Worm (Caenorhabditis elegans) whole organism, late embryonic: Measurements from ENCODE around the gene rpl-32.
A peak's percentile ranks its signal among the peaks of the same experiment; 100 is the strongest.

Source experiments
- C08G9.2 ChIP-seq: sonication (generic microtip); optimal IDR thresholded peaks from 2 replicates; lab custom pipeline; 2016; ENCODE audit warnings: mild to moderate bottlenecking, missing genetic modification characterization, moderate library complexity, missing compliant biosample characterization
- C38D4.7 ChIP-seq: fragments of 200-800 bp; sonication (Bioruptor generic); optimal IDR thresholded peaks from 2 replicates; lab custom pipeline; 2018; ENCODE audit warnings: mild to moderate bottlenecking, missing genetic modification characterization, moderate library complexity, missing compliant biosample characterization
- K09A11.1 ChIP-seq: sonication (generic microtip); optimal IDR thresholded peaks from 2 replicates; lab custom pipeline; 2017; ENCODE audit warnings: antibody characterized with exemption, mild to moderate bottlenecking, missing genetic modification characterization, missing compliant biosample characterization; ENCODE audit not compliant: insufficient read depth
- T23F11.4 ChIP-seq: fragments of 200-800 bp; sonication (Bioruptor generic); optimal IDR thresholded peaks from 2 replicates; lab custom pipeline; 2018; ENCODE audit warnings: mild to moderate bottlenecking, missing genetic modification characterization, missing compliant biosample characterization
- Y22D7AL.16 ChIP-seq: sonication (generic microtip); optimal IDR thresholded peaks from 2 replicates; lab custom pipeline; 2016; ENCODE audit warnings: missing genetic modification characterization, missing compliant biosample characterization
- ahr-1 ChIP-seq: sonication (generic microtip); optimal IDR thresholded peaks from 2 replicates; lab custom pipeline; 2016; ENCODE audit warnings: missing genetic modification characterization, missing compliant biosample characterization
- ama-1 ChIP-seq: fragments of 150-350 bp; optimal IDR thresholded peaks from 2 replicates; lab custom pipeline; 2014
- ceh-14 ChIP-seq: sonication (generic microtip); optimal IDR thresholded peaks from 2 replicates; lab custom pipeline; 2016; ENCODE audit warnings: missing genotype, missing genetic modification characterization, missing compliant biosample characterization
- ceh-18 ChIP-seq: sonication (generic microtip); optimal IDR thresholded peaks from 2 replicates; lab custom pipeline; 2016; ENCODE audit warnings: missing genetic modification characterization, missing compliant biosample characterization
- ceh-19 ChIP-seq: fragments of 200-800 bp; sonication (Bioruptor generic); optimal IDR thresholded peaks from 2 replicates; lab custom pipeline; 2018; ENCODE audit warnings: mild to moderate bottlenecking, missing genetic modification characterization, missing compliant biosample characterization
- ceh-2 ChIP-seq: sonication (generic microtip); optimal IDR thresholded peaks from 2 replicates; lab custom pipeline; 2016; ENCODE audit warnings: missing genotype, missing genetic modification characterization, missing compliant biosample characterization
- ceh-22 ChIP-seq: sonication (generic microtip); optimal IDR thresholded peaks from 2 replicates; lab custom pipeline; 2017; ENCODE audit warnings: missing biosample characterization, missing genetic modification characterization
- ceh-30 ChIP-seq: fragments of 150-350 bp; optimal IDR thresholded peaks from 2 replicates; lab custom pipeline; 2014; ENCODE audit warnings: missing biosample characterization, missing genetic modification characterization
- ceh-45 ChIP-seq: fragments of 200-800 bp; sonication (Bioruptor generic); IDR thresholded peaks from 2 replicates; pipeline ENCODE4 v1.3.6; 2022; ENCODE audit warnings: missing genetic modification reagents, missing genetic modification characterization, missing compliant biosample characterization
- ceh-9 ChIP-seq: sonication (generic microtip); optimal IDR thresholded peaks from 2 replicates; lab custom pipeline; 2016; ENCODE audit warnings: mild to moderate bottlenecking, missing genetic modification characterization, inconsistent platforms, missing compliant biosample characterization
- che-1 ChIP-seq: sonication (generic microtip); optimal IDR thresholded peaks from 2 replicates; lab custom pipeline; 2016; ENCODE audit warnings: mild to moderate bottlenecking, missing genetic modification characterization, missing compliant biosample characterization
- dmd-4 ChIP-seq: sonication (generic microtip); optimal IDR thresholded peaks from 2 replicates; lab custom pipeline; 2016; ENCODE audit warnings: borderline replicate concordance, missing genetic modification characterization, missing compliant biosample characterization
- elt-2 ChIP-seq: sonication (generic microtip); optimal IDR thresholded peaks from 2 replicates; lab custom pipeline; 2016; ENCODE audit warnings: missing genetic modification reagents, missing genetic modification characterization, missing compliant biosample characterization
- elt-4 ChIP-seq: sonication (generic microtip); optimal IDR thresholded peaks from 2 replicates; lab custom pipeline; 2016; ENCODE audit warnings: missing genetic modification characterization, missing compliant biosample characterization
- eyg-1 ChIP-seq: sonication (generic microtip); optimal IDR thresholded peaks from 2 replicates; lab custom pipeline; 2016; ENCODE audit warnings: missing genotype, missing genetic modification characterization, missing compliant biosample characterization
- fkh-10 ChIP-seq: fragments of 150-350 bp; optimal IDR thresholded peaks from 2 replicates; lab custom pipeline; 2014; ENCODE audit warnings: missing biosample characterization, missing genetic modification reagents, missing genetic modification characterization
- fkh-6 ChIP-seq: sonication (generic microtip); optimal IDR thresholded peaks from 2 replicates; lab custom pipeline; 2016; ENCODE audit warnings: missing genetic modification characterization, missing compliant biosample characterization
- gmeb-2 ChIP-seq: sonication (generic microtip); optimal IDR thresholded peaks from 2 replicates; lab custom pipeline; 2016; ENCODE audit warnings: missing genetic modification characterization, inconsistent platforms, missing compliant biosample characterization
- hlh-15 ChIP-seq: sonication (generic microtip); optimal IDR thresholded peaks from 2 replicates; lab custom pipeline; 2016; ENCODE audit warnings: missing genetic modification characterization, missing compliant biosample characterization
- hlh-30 ChIP-seq: sonication (generic microtip); optimal IDR thresholded peaks from 2 replicates; lab custom pipeline; 2017; ENCODE audit warnings: antibody characterized with exemption, missing genetic modification characterization, missing compliant biosample characterization; ENCODE audit not compliant: insufficient read depth
- lim-6 ChIP-seq: sonication (generic microtip); optimal IDR thresholded peaks from 2 replicates; lab custom pipeline; 2016; ENCODE audit warnings: missing genetic modification characterization, missing compliant biosample characterization
- madf-2 ChIP-seq: sonication (generic microtip); optimal IDR thresholded peaks from 2 replicates; lab custom pipeline; 2017; ENCODE audit warnings: missing genetic modification characterization, missing compliant biosample characterization
- nfya-1 ChIP-seq: sonication (generic microtip); optimal IDR thresholded peaks from 2 replicates; lab custom pipeline; 2017; ENCODE audit warnings: missing genetic modification characterization, mild to moderate bottlenecking, missing compliant biosample characterization, antibody characterized with exemption, moderate library complexity
- nhr-232 ChIP-seq: sonication (generic microtip); optimal IDR thresholded peaks from 2 replicates; lab custom pipeline; 2016; ENCODE audit warnings: missing genetic modification characterization, missing compliant biosample characterization
- npax-4 ChIP-seq: sonication (generic microtip); optimal IDR thresholded peaks from 2 replicates; lab custom pipeline; 2016; ENCODE audit warnings: missing genetic modification characterization, missing compliant biosample characterization
- pag-3 ChIP-seq: sonication (generic microtip); optimal IDR thresholded peaks from 2 replicates; lab custom pipeline; 2016; ENCODE audit warnings: missing compliant biosample characterization, missing genetic modification characterization, borderline replicate concordance
- pat-9 ChIP-seq: fragments of 200-800 bp; sonication (Bioruptor generic); optimal IDR thresholded peaks from 2 replicates; lab custom pipeline; 2018; ENCODE audit warnings: mild to moderate bottlenecking, missing genetic modification characterization, moderate library complexity, missing compliant biosample characterization
- pax-1 ChIP-seq: fragments of 150-350 bp; optimal IDR thresholded peaks from 2 replicates; lab custom pipeline; 2014; ENCODE audit warnings: missing biosample characterization, missing genetic modification characterization
- pha-2 ChIP-seq: sonication (generic microtip); optimal IDR thresholded peaks from 2 replicates; lab custom pipeline; 2017; ENCODE audit warnings: mild to moderate bottlenecking, missing genetic modification characterization, missing compliant biosample characterization
- pha-4 ChIP-seq: fragments of 150-350 bp; optimal IDR thresholded peaks from 2 replicates; lab custom pipeline; 2018; ENCODE audit warnings: missing biosample characterization, missing genetic modification reagents, missing genetic modification characterization
- pqm-1 ChIP-seq: sonication (generic microtip); optimal IDR thresholded peaks from 2 replicates; lab custom pipeline; 2016; ENCODE audit warnings: missing genetic modification characterization, missing compliant biosample characterization
- pros-1 ChIP-seq: fragments of 150-350 bp; optimal IDR thresholded peaks from 2 replicates; lab custom pipeline; 2014; ENCODE audit warnings: missing biosample characterization, missing genetic modification reagents, missing genetic modification characterization
- sdc-2 ChIP-seq: sonication (generic microtip); optimal IDR thresholded peaks from 2 replicates; lab custom pipeline; 2016; ENCODE audit warnings: missing genotype, missing genetic modification characterization, missing compliant biosample characterization
- sox-2 ChIP-seq: fragments of 200-800 bp; sonication (Bioruptor generic); IDR thresholded peaks from 2 replicates; pipeline ENCODE4 v1.3.6; 2022; ENCODE audit warnings: missing genetic modification reagents, missing genetic modification characterization, missing compliant biosample characterization
- ttx-3 ChIP-seq: sonication (generic microtip); optimal IDR thresholded peaks from 2 replicates; lab custom pipeline; 2016; ENCODE audit warnings: missing genetic modification reagents, missing genetic modification characterization, missing compliant biosample characterization
- unc-3 ChIP-seq, 2 experiments: fragments of 200-800 bp in 1 of 2; sonication (Bioruptor generic) in 1 of 2; sonication (generic microtip) in 1 of 2; conservative IDR thresholded peaks in 1 of 2; optimal IDR thresholded peaks in 1 of 2; 2 replicates each; pipeline versions ENCODE4 v1.3.6 to Lab custom; 2016 to 2022; ENCODE audit warnings: missing compliant biosample characterization in 2 of 2, missing genetic modification characterization in 2 of 2, missing genetic modification reagents in 1 of 2
- unc-55 ChIP-seq: sonication (generic microtip); optimal IDR thresholded peaks from 2 replicates; lab custom pipeline; 2017; ENCODE audit warnings: missing biosample characterization, missing genetic modification reagents, missing genetic modification characterization
- unc-86 ChIP-seq: sonication (generic microtip); optimal IDR thresholded peaks from 2 replicates; lab custom pipeline; 2016; ENCODE audit warnings: missing genetic modification characterization, missing compliant biosample characterization
- zip-5 ChIP-seq: sonication (generic microtip); optimal IDR thresholded peaks from 2 replicates; lab custom pipeline; 2016; ENCODE audit warnings: missing genetic modification characterization, missing compliant biosample characterization

rpl-32 gene

DNA sequence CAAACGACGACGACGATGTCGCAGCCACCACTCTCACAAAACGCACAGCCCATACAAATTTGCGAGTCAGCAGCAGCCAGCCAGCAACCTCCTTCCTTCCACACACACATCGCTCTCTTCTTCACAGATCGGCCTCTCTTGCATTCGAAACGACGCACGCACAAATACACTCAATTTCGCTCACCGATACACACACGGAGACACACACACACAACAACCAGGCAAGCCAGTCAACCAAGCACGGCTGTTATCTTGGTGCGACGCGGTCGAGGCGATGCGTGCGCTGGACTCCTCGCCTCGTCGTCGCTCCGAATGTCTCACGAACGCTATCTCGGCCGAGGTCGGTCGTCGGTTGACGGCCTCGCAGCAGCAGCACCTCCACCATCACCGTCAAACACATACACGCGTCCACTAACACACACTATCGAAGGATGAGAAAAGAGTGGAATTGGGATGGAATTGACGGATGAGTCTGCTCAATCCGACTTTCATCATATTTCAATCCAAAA, 3.5 kb upstream of the rpl-32 start (continued):
- TF ChIP-seq pros-1 (tag; lab: Kevin White, UChicago) (peak; percentile 86), ceh-19 (GFP tag; lab: Kevin White, UChicago) (peak; percentile 91), ceh-9 (no peak), ceh-18 (peak; percentile 98), ceh-2 (tag; lab: Kevin White, UChicago) (peak; percentile 58), Y22D7AL.16 (no peak), unc-3 (GFP tag; conservative IDR thresholded peaks at IDR 0.05; lab: Robert Waterston, UW) (no peak), unc-3 (tag; optimal IDR thresholded peaks at IDR 0.05; lab: Kevin White, UChicago) (peak; percentile 51), elt-2 (tag; lab: Kevin White, UChicago) (peak; percentile 78), fkh-10 (GFP tag; lab: Kevin White, UChicago) (peak; percentile 72), nhr-232 (no peak), ceh-14 (tag; lab: Kevin White, UChicago) (peak; percentile 85), unc-86 (tag; lab: Kevin White, UChicago) (peak; percentile 69), madf-2 (peak; percentile 92), ama-1 (lab: Kevin White, UChicago) (peak; percentile 10), C08G9.2 (tag; lab: Kevin White, UChicago) (peak; percentile 61), pax-1 (tag; lab: Kevin White, UChicago) (no peak), pag-3 (tag; lab: Kevin White, UChicago) (no peak), ceh-30 (peak; percentile 90), che-1 (tag; lab: Kevin White, UChicago) (peak; percentile 46), npax-4 (tag; lab: Kevin White, UChicago) (no peak), eyg-1 (tag; lab: Kevin White, UChicago) (peak; percentile 71), K09A11.1 (tag; lab: Kevin White, UChicago) (peak; percentile 18), ttx-3 (tag; lab: Kevin White, UChicago) (peak; percentile 14)

DNA sequence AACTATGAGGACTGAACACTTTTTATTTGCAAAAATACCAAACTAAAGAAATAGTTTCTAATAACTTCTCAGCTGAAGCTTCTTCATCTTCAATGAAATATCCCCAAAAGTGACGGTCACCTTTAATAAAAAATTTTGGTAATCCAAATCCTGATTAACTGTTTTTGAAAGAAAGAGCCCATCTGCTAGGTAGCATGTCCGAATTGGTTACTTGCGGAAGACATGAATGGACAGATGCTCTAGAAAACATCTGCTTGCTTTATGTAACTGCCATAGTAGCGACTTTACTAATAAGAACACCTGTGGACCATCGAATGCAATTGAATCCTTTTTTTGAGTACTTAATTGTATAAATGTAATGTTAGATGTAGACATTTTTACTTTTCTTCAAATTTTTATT, 2.1 kb upstream of the rpl-32 start:
- TF ChIP-seq nfya-1 (no peak), ceh-19 (GFP tag; lab: Kevin White, UChicago) (no peak), ahr-1 (tag; lab: Kevin White, UChicago) (no peak), ama-1 (lab: Kevin White, UChicago) (peak; percentile 56)

DNA sequence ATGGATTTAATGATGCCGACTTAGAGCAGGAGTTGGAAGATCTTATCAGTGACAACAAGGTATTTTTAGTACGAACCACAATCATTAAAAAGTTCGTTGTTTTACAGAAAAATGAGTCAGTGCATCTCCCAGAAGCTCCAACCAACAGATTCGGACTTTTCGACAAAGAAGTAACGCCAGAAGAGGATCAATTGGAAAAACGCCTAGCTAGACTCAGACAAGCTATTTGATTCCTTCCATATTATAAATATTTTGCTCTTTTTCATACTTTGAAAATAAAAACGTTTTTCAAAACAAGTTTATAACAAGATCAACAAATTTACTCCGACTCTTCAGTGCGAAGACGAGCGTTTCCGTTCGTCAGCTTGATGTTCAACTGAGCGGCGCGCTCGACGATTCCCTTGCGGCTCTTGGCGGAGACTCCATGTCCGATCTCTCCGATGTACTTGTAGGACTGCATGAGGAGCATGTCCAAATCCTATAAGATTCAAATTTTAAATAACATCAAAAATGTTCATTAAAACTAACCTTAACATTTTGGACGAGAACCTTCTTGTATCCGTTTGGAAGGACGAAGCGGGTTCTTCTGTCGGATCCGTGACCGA, 568 bp downstream of the rpl-32 start:
- TF ChIP-seq pat-9 (tag; lab: Kevin White, UChicago) (no peak), gmeb-2 (tag; lab: Kevin White, UChicago) (no peak), T23F11.4 (GFP tag; lab: Kevin White, UChicago) (no peak), sdc-2 (tag; lab: Kevin White, UChicago) (no peak), C38D4.7 (GFP tag; lab: Kevin White, UChicago) (no peak), ceh-14 (tag; lab: Kevin White, UChicago) (no peak), sox-2 (GFP tag; lab: Robert Waterston, UW) (no peak), hlh-15 (tag; lab: Kevin White, UChicago) (no peak), nfya-1 (no peak)

- TF ChIP-seq pax-1 (tag; lab: Kevin White, UChicago) (peak; percentile 53), pha-4 (tag; lab: Kevin White, UChicago) (no peak), ceh-22 (tag; lab: Kevin White, UChicago) (no peak), pqm-1 (tag; lab: Kevin White, UChicago) (no peak), ceh-18 (peak; percentile 55), fkh-10 (GFP tag; lab: Kevin White, UChicago) (no peak), dmd-4 (tag; lab: Kevin White, UChicago) (no peak), zip-5 (tag; lab: Kevin White, UChicago) (no peak), ttx-3 (tag; lab: Kevin White, UChicago) (no peak), fkh-6 (tag; lab: Kevin White, UChicago) (no peak), ceh-2 (tag; lab: Kevin White, UChicago) (peak; percentile 0), elt-4 (tag; lab: Kevin White, UChicago) (no peak), sdc-2 (tag; lab: Kevin White, UChicago) (no peak), sox-2 (GFP tag; lab: Robert Waterston, UW) (no peak), nfya-1 (peak; percentile 70), hlh-30 (tag; lab: Kevin White, UChicago) (no peak), lim-6 (tag; lab: Kevin White, UChicago) (no peak), che-1 (tag; lab: Kevin White, UChicago) (no peak), pag-3 (tag; lab: Kevin White, UChicago) (no peak), ceh-30 (peak; percentile 89), pha-2 (tag; lab: Kevin White, UChicago) (no peak), unc-55 (GFP tag; lab: Kevin White, UChicago) (peak; percentile 87), gmeb-2 (tag; lab: Kevin White, UChicago) (no peak), ceh-45 (GFP tag; lab: Robert Waterston, UW) (peak; percentile 49; the same call in 1 of the 2 replicates)
These were observed 2.3 kb downstream of the rpl-32 start, which contains the start of gene chmp-7 for ce11 chrII:9054604-9055003. TSS of gene chmp-7 (plus strand) at chrII:9054972.
